Worm (Caenorhabditis elegans) whole organism, midembryonic: ENCODE data around the gene glb-27.

ENCODE experiments used
- T22C8.4 ChIP-seq: fragments of 200-800 bp; sonication (Bioruptor generic); IDR thresholded peaks from 2 replicates; pipeline ENCODE4 v1.3.6; 2022; ENCODE audit warnings: missing genetic modification characterization, missing compliant biosample characterization
- cog-1 ChIP-seq: sonication (generic microtip); optimal IDR thresholded peaks from 2 replicates; lab custom pipeline; 2016; ENCODE audit warnings: missing genetic modification characterization, missing compliant biosample characterization
- flt-1 ChIP-seq: fragments of 200-800 bp; sonication (Bioruptor generic); IDR thresholded peaks from 2 replicates; pipeline ENCODE4 v1.3.6; 2022; ENCODE audit warnings: missing genetic modification characterization, missing compliant biosample characterization
- klf-2 ChIP-seq: fragments of 200-800 bp; sonication (Bioruptor generic); conservative IDR thresholded peaks from 2 replicates; pipeline ENCODE4 v1.3.6; 2022; ENCODE audit warnings: missing genetic modification reagents, missing genetic modification characterization, missing compliant biosample characterization
- med-1 ChIP-seq: sonication (generic microtip); optimal IDR thresholded peaks from 2 replicates; lab custom pipeline; 2017; ENCODE audit warnings: missing genetic modification characterization, mild to moderate bottlenecking, missing compliant biosample characterization, antibody characterized with exemption, missing genetic modification reagents; ENCODE audit not compliant: insufficient read depth
- ref-1 ChIP-seq: fragments of 200-800 bp; sonication (Bioruptor generic); conservative IDR thresholded peaks from 2 replicates; pipeline ENCODE4 v1.3.6; 2022; ENCODE audit warnings: missing genetic modification reagents, missing genetic modification characterization, missing compliant biosample characterization
- tab-1 ChIP-seq: fragments of 200-800 bp; sonication (Bioruptor generic); IDR thresholded peaks from 2 replicates; pipeline ENCODE4 v1.3.6; 2022; ENCODE audit warnings: missing genetic modification characterization, missing compliant biosample characterization
- ztf-23 ChIP-seq: fragments of 200-800 bp; sonication (Bioruptor generic); IDR thresholded peaks from 2 replicates; pipeline ENCODE4 v1.3.6; 2022; ENCODE audit warnings: missing genetic modification reagents, missing genetic modification characterization, missing compliant biosample characterization
- ztf-29 ChIP-seq: fragments of 200-800 bp; sonication (Bioruptor generic); IDR thresholded peaks from 2 replicates; pipeline ENCODE4 v1.3.6; 2022; ENCODE audit warnings: missing genetic modification reagents, missing genetic modification characterization, missing compliant biosample characterization

The glb-27 gene

DNA sequence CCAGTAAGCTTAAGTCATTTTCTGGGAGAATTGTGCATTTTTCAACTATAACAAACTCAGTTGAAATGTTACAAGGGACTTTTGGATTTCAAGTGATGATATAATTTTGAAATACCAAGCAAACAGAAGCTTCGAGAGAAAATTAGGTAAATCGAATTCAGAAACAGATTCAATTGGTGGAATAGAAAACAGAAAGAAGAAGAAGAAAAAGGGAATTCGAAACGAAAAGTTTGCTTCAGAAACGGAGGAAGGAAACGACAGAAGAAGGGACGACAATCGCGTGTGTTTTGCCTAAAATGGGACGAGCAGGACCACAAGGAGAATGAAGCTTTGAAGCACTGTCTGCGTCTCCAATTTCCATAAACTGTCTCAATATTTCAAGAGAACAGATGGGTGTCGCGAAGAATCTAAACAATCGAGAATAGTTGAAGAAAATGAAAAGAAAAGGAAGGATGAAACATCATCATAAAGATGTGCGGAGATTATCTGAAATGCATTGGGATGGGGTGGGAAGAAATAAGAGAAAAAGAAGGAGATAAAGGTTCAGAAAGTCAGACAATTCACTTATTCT is 31.7 kb upstream of the glb-27 start:
- no peak for TF ChIP-seq cog-1 (tag; lab: Kevin White, UChicago)
- no peak for TF ChIP-seq tab-1 (GFP tag; lab: Robert Waterston, UW)
- no peak for TF ChIP-seq flt-1 (GFP tag; lab: Robert Waterston, UW)
- no peak for TF ChIP-seq klf-2 (GFP tag; lab: Robert Waterston, UW)
- no peak for TF ChIP-seq ref-1 (GFP tag; lab: Robert Waterston, UW)
- no peak for TF ChIP-seq med-1
- no peak for TF ChIP-seq ztf-29 (GFP tag; lab: Robert Waterston, UW)
- TF ChIP-seq ztf-23 (GFP tag; lab: Robert Waterston, UW), result no peak
- TF ChIP-seq T22C8.4 (GFP tag; lab: Robert Waterston, UW), result no peak

DNA sequence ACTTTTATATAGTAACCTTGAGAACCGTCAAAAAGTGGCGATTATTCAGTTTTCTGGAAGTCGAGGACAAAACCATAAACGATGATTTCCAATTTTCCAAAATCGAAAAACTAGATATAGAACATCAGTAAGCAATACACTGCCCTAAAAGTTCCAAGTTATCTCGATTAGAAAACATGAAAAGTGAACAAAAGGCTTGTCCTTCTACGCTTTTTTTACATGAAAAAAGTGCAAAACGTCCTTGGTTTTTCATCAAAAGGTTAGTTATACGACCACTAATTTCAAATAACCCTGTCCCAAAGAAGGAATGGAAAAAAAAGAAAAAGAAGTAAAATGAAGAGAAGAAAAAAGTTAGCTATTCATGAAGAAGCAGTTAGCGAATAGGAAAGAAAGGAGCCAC is 29.9 kb upstream of the glb-27 start:
- TF ChIP-seq cog-1 (tag; lab: Kevin White, UChicago) (no peak), ztf-29 (GFP tag; lab: Robert Waterston, UW) (no peak), med-1 (no peak), ref-1 (GFP tag; lab: Robert Waterston, UW) (no peak), flt-1 (GFP tag; lab: Robert Waterston, UW) (no peak), T22C8.4 (GFP tag; lab: Robert Waterston, UW) (no peak), tab-1 (GFP tag; lab: Robert Waterston, UW) (no peak), ztf-23 (GFP tag; lab: Robert Waterston, UW) (no peak), klf-2 (GFP tag; lab: Robert Waterston, UW) (no peak)

ce11 chrII:8585036-8585627 is 29.1 kb upstream of the glb-27 start, which contains the start of gene F54C9.11:
Gene F54C9.11, minus strand, starts transcription at chrII:8585086.
- TF ChIP-seq flt-1 (GFP tag; lab: Robert Waterston, UW) (no peak), ztf-29 (GFP tag; lab: Robert Waterston, UW) (no peak), tab-1 (GFP tag; lab: Robert Waterston, UW) (no peak), T22C8.4 (GFP tag; lab: Robert Waterston, UW) (no peak), cog-1 (tag; lab: Kevin White, UChicago) (no peak), ref-1 (GFP tag; lab: Robert Waterston, UW) (no peak), med-1 (no peak), ztf-23 (GFP tag; lab: Robert Waterston, UW) (no peak), klf-2 (GFP tag; lab: Robert Waterston, UW) (no peak)

- no peak for TF ChIP-seq med-1
- TF ChIP-seq tab-1 (GFP tag; lab: Robert Waterston, UW), result no peak
- no peak for TF ChIP-seq cog-1 (tag; lab: Kevin White, UChicago)
- no peak for TF ChIP-seq ztf-29 (GFP tag; lab: Robert Waterston, UW)
- no peak for TF ChIP-seq ztf-23 (GFP tag; lab: Robert Waterston, UW)
Observed at ce11 chrII:8583035-8583434, 27.0 kb upstream of the glb-27 start.

DNA sequence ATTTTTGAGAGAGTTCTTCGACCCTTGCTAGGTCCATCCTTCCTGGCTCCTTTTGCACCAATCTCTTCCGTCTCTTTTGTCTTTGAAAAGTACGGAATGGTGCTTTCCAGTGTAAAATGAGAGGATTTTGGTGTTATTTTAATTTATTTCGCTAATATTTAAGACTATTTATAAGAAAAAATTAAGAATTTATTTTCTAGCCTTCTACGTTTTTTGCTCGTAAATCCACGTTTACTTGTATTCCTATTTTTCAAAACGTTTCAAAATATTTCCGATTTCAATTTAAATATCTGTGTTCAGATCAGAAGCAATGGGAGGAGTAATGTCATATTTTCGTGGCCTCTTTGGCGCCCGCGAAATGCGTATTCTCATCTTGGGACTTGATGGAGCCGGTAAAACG is 25.6 kb upstream of the glb-27 start, which contains the start of gene arl-1:
TSS of gene arl-1 (plus strand) at position 301 of the 400 bp plus-strand sequence.
- TF ChIP-seq ztf-23 (GFP tag; lab: Robert Waterston, UW) (no peak), T22C8.4 (GFP tag; lab: Robert Waterston, UW) (no peak), klf-2 (GFP tag; lab: Robert Waterston, UW) (no peak), med-1 (no peak), ztf-29 (GFP tag; lab: Robert Waterston, UW) (no peak), ref-1 (GFP tag; lab: Robert Waterston, UW) (no peak), cog-1 (tag; lab: Kevin White, UChicago) (no peak), flt-1 (GFP tag; lab: Robert Waterston, UW) (no peak), tab-1 (GFP tag; lab: Robert Waterston, UW) (no peak)

- no peak for TF ChIP-seq klf-2 (GFP tag; lab: Robert Waterston, UW)
- no peak for TF ChIP-seq T22C8.4 (GFP tag; lab: Robert Waterston, UW)
- TF ChIP-seq med-1, result no peak
- TF ChIP-seq tab-1 (GFP tag; lab: Robert Waterston, UW), result no peak
- no peak for TF ChIP-seq cog-1 (tag; lab: Kevin White, UChicago)
- no peak for TF ChIP-seq flt-1 (GFP tag; lab: Robert Waterston, UW)
- no peak for TF ChIP-seq ztf-29 (GFP tag; lab: Robert Waterston, UW)
- no peak for TF ChIP-seq ztf-23 (GFP tag; lab: Robert Waterston, UW)
- no peak for TF ChIP-seq ref-1 (GFP tag; lab: Robert Waterston, UW)
Observed at ce11 chrII:8577509-8578099, 21.5 kb upstream of the glb-27 start, which contains the start of gene F54C9.9. Gene F54C9.9, plus strand, starts transcription at chrII:8578049.

- TF ChIP-seq ref-1 (GFP tag; lab: Robert Waterston, UW), result no peak
- TF ChIP-seq ztf-29 (GFP tag; lab: Robert Waterston, UW), result no peak
- no peak for TF ChIP-seq T22C8.4 (GFP tag; lab: Robert Waterston, UW)
- TF ChIP-seq cog-1 (tag; lab: Kevin White, UChicago), result no peak
- no peak for TF ChIP-seq ztf-23 (GFP tag; lab: Robert Waterston, UW)
- TF ChIP-seq med-1, result no peak
- TF ChIP-seq klf-2 (GFP tag; lab: Robert Waterston, UW), result no peak
- no peak for TF ChIP-seq flt-1 (GFP tag; lab: Robert Waterston, UW)
- no peak for TF ChIP-seq tab-1 (GFP tag; lab: Robert Waterston, UW)
Observed at ce11 chrII:8575184-8575583, 19.1 kb upstream of the glb-27 start, which contains the start of gene puf-5. Gene puf-5, plus strand, starts transcription at chrII:8575541.

ce11 chrII:8573044-8573443 is 17.0 kb upstream of the glb-27 start, which contains the start of gene F54C9.7:
Gene F54C9.7, plus strand, starts transcription at chrII:8573344.
- TF ChIP-seq flt-1 (GFP tag; lab: Robert Waterston, UW), result no peak
- TF ChIP-seq ztf-23 (GFP tag; lab: Robert Waterston, UW), result no peak
- no peak for TF ChIP-seq klf-2 (GFP tag; lab: Robert Waterston, UW)
- no peak for TF ChIP-seq ztf-29 (GFP tag; lab: Robert Waterston, UW)
- TF ChIP-seq tab-1 (GFP tag; lab: Robert Waterston, UW), result no peak
- TF ChIP-seq ref-1 (GFP tag; lab: Robert Waterston, UW), result no peak
- TF ChIP-seq cog-1 (tag; lab: Kevin White, UChicago), result no peak
- TF ChIP-seq med-1, result no peak
- TF ChIP-seq T22C8.4 (GFP tag; lab: Robert Waterston, UW), result no peak
